Worm (Caenorhabditis elegans) whole organism, young adult: ENCODE data around the gene str-9.

Experiments
- F23B12.7 ChIP-seq: sonication (generic microtip); optimal IDR thresholded peaks from 2 replicates; lab custom pipeline; 2017; ENCODE audit warnings: missing genetic modification characterization, mild to moderate bottlenecking, missing compliant biosample characterization, antibody characterized with exemption, moderate library complexity; ENCODE audit not compliant: insufficient read depth
- F55B11.4 ChIP-seq: sonication (generic microtip); optimal IDR thresholded peaks from 2 replicates; lab custom pipeline; 2016; ENCODE audit warnings: missing compliant biosample characterization, missing genetic modification characterization, borderline replicate concordance; ENCODE audit not compliant: insufficient read depth
- K12H6.12 ChIP-seq: fragments of 200-800 bp; sonication (Bioruptor generic); optimal IDR thresholded peaks from 2 replicates; lab custom pipeline; 2018; ENCODE audit warnings: mild to moderate bottlenecking, missing genetic modification characterization, missing compliant biosample characterization
- ceh-100 ChIP-seq: fragments of 200-800 bp; sonication (Bioruptor generic); IDR thresholded peaks from 2 replicates; pipeline ENCODE4 v1.3.6; 2022; ENCODE audit warnings: missing genetic modification reagents, missing genetic modification characterization, missing compliant biosample characterization
- ekl-4 ChIP-seq: fragments of 200-800 bp; sonication (Bioruptor generic); IDR thresholded peaks from 2 replicates; pipeline ENCODE4 v1.3.6; 2022; ENCODE audit warnings: missing genetic modification reagents, missing genetic modification characterization, missing compliant biosample characterization
- lir-1 ChIP-seq: fragments of 200-800 bp; sonication (Bioruptor generic); conservative IDR thresholded peaks from 2 replicates; pipeline ENCODE4 v1.3.6; 2022; ENCODE audit warnings: missing genetic modification reagents, missing genetic modification characterization, missing compliant biosample characterization
- madf-6 ChIP-seq: fragments of 200-800 bp; sonication (Bioruptor generic); IDR thresholded peaks from 2 replicates; pipeline ENCODE4 v1.3.6; 2022; ENCODE audit warnings: missing genetic modification reagents, missing genetic modification characterization, missing compliant biosample characterization
- nhr-179 ChIP-seq: sonication (generic microtip); optimal IDR thresholded peaks from 2 replicates; lab custom pipeline; 2016; ENCODE audit warnings: mild to moderate bottlenecking, missing genetic modification characterization, missing compliant biosample characterization
- nhr-90 ChIP-seq: sonication (generic microtip); optimal IDR thresholded peaks from 2 replicates; lab custom pipeline; 2016; ENCODE audit warnings: missing genotype, mild to moderate bottlenecking, missing genetic modification characterization, missing compliant biosample characterization
- pbrm-1 ChIP-seq: fragments of 200-800 bp; sonication (Bioruptor generic); IDR thresholded peaks from 2 replicates; pipeline ENCODE4 v1.3.6; 2022; ENCODE audit warnings: missing genetic modification reagents, missing genetic modification characterization, missing compliant biosample characterization
- rec-8 ChIP-seq, 2 experiments: sonication (generic microtip); optimal IDR thresholded peaks; 2 replicates each; lab custom pipeline; 2016; ENCODE audit warnings: mild to moderate bottlenecking in 2 of 2, missing genetic modification characterization in 2 of 2, missing genetic modification reagents in 2 of 2, missing genotype in 2 of 2, missing biosample characterization in 1 of 2, missing compliant biosample characterization in 1 of 2, moderate library complexity in 1 of 2
- ztf-26 ChIP-seq: sonication (generic microtip); optimal IDR thresholded peaks from 2 replicates; lab custom pipeline; 2017; ENCODE audit warnings: missing genetic modification characterization, missing compliant biosample characterization

- TF ChIP-seq ekl-4: peak; percentile 82
- no peak for TF ChIP-seq nhr-90
- TF ChIP-seq madf-6 (GFP tag; lab: Robert Waterston, UW): peak; percentile 85
- peak; percentile 65; the same call in 1 of the 2 replicates for TF ChIP-seq lir-1
- peak; percentile 60 for TF ChIP-seq K12H6.12 (tag; lab: Kevin White, UChicago)
- peak; percentile 92 for TF ChIP-seq pbrm-1
- peak; percentile 86 for TF ChIP-seq ceh-100 (GFP tag; lab: Robert Waterston, UW)
- no peak for TF ChIP-seq rec-8 (tag; optimal IDR thresholded peaks at IDR 0.05; lab: Kevin White, UChicago)
- TF ChIP-seq ztf-26 (tag; lab: Kevin White, UChicago): peak; percentile 51
- TF ChIP-seq F23B12.7 (tag; lab: Kevin White, UChicago): peak; percentile 86
- TF ChIP-seq F55B11.4 (tag; lab: Kevin White, UChicago): no peak
- no peak for TF ChIP-seq nhr-179
These were observed 7.6 kb downstream of the str-9 start, which contains the start of the genes haf-3 and F57A10.2 for ce11 chrV:15766122-15766594.
